Worm (Caenorhabditis elegans): ENCODE results near the gene aptf-2.
A peak's percentile ranks its signal among the peaks of the same experiment; 100 is the strongest.

The aptf-2 gene

DNA sequence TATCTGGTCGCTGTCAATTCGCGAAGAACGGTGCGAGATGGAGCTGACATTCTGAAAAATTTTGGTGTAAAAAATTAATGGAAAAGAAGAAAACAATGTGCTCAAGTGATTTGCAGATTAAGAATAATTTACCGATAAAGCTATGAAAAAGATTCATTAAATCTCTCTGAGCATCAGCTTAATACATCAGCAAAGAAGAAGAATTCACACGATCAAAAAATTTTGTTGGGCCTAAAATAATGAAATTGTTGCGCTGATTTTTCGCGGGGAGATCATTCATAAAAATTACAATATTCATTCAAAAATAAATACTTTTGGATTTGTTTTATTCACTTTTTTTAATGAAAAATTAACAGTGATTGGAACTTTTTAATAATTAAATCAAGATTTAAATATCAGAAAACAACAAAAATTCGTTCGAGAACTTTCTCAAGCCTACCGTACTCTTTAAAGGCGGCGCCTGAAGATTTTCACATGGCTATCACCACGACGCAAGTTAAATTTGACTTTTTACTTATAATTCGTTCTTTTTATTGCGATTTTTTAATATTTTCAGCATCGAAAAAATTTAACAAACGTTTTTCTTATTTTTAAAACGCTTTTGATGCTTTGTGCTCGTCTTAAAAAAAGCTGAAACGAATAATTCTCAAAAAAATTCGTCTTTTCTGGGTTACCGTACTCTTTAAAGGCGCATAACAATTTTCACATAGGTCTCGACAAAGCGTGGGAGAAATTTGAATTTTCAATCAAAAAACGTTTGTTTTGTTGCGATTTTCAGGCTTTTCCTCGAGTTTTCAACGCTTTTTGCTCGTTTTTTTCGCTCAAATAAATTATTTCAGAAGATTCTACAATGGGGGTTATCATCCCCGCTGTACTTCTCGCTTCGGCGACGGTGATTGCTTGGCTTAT, 15.1 kb downstream of the aptf-2 start, which contains the start of the genes memi-2 and cyp-31A5:
memi-2 (minus strand) TSS at position 51 of the 909 bp plus-strand sequence.
cyp-31A5 (plus strand) TSS at position 834 of the 909 bp plus-strand sequence.
- no peak for TF ChIP-seq nhr-67 (tag; optimal IDR thresholded peaks at IDR 0.05)
- no peak for TF ChIP-seq ama-1 (optimal IDR thresholded peaks at IDR 0.05)

DNA sequence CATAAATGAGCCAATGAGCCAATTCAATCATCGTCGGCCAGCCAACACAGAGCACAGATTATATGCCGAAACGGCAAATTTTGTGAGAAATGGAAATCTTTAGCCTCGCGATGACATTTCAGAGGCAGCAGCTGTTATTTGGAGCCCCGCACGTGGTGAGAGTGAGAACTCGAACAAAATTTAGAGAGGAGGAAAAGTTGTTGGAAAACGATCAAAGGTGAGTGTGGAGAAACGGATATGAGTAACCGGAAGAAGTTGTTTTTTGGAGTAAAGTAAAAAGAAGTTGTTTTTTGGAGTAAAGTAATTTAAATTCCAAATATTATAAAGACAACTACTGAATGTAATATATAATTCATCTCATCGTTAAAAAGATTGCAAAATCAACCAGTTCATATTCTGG, 17.1 kb downstream of the aptf-2 start, which contains the start of gene Y62E10A.13:
Y62E10A.13 (minus strand) TSS at position 326 of the 400 bp plus-strand sequence.
- TF ChIP-seq ztf-11 (tag; optimal IDR thresholded peaks at IDR 0.05): no peak
- no peak for TF ChIP-seq pha-4 (tag; optimal IDR thresholded peaks at IDR 0.05)
- TF ChIP-seq zag-1 (tag; optimal IDR thresholded peaks at IDR 0.05): no peak
- TF ChIP-seq skn-1 (tag; optimal IDR thresholded peaks at IDR 0.05): no peak

DNA sequence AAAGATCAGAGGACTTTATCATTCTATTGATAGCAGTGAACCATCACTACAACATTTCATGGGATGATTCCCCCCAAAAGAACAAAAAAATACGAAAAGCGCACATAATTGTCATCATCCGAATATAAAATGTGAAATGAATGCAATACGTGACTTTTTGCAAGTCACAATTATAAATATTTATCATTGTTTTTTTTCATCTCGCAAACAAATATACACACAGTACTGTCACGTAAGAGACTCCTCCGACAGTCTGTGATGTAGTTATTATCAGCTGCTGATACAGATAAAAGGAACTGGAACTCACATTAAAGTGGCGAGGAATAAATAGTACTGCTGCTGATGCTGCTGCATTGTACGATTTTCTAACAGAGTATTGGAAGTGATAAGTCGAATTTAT, 19.5 kb downstream of the aptf-2 start:
- TF ChIP-seq elt-2 (tag; optimal IDR thresholded peaks at IDR 0.05): peak; percentile 90
- no peak for TF ChIP-seq nhr-237 (tag; optimal IDR thresholded peaks at IDR 0.05)
- peak; percentile 78 for TF ChIP-seq pha-4 (tag; optimal IDR thresholded peaks at IDR 0.05)
- peak; percentile 73 for TF ChIP-seq skn-1 (tag; optimal IDR thresholded peaks at IDR 0.05)
- no peak for TF ChIP-seq nhr-77 (tag; optimal IDR thresholded peaks at IDR 0.05)
- peak; percentile 91 for TF ChIP-seq pqm-1 (tag; optimal IDR thresholded peaks at IDR 0.05)
- TF ChIP-seq sea-2 (GFP tag; optimal IDR thresholded peaks at IDR 0.05): no peak
- TF ChIP-seq elt-3 (tag; optimal IDR thresholded peaks at IDR 0.05): peak in 1 of 3 experiments; percentile 15
- TF ChIP-seq nhr-43 (tag; optimal IDR thresholded peaks at IDR 0.05; ENCODE audit: poor library complexity, severe bottlenecking): peak; percentile 8

- TF ChIP-seq ceh-28 (tag; optimal IDR thresholded peaks at IDR 0.05) (peak; percentile 65), hmg-11 (tag; optimal IDR thresholded peaks at IDR 0.05) (peak; percentile 95), ztf-11 (tag; optimal IDR thresholded peaks at IDR 0.05) (no peak), fkh-2 (tag; optimal IDR thresholded peaks at IDR 0.05) (no peak), skn-1 (tag; optimal IDR thresholded peaks at IDR 0.05) (peak; percentile 6), lsy-12 (tag; optimal IDR thresholded peaks at IDR 0.05) (peak; percentile 59), lin-15B (tag; optimal IDR thresholded peaks at IDR 0.05) (peak; percentile 45), ztf-4 (tag; optimal IDR thresholded peaks at IDR 0.05) (peak; percentile 38), nhr-28 (tag; optimal IDR thresholded peaks at IDR 0.05) (no peak), nhr-12 (tag; optimal IDR thresholded peaks at IDR 0.05) (no peak), jun-1 (tag; optimal IDR thresholded peaks at IDR 0.05) (peak; percentile 87), lin-39 (tag; optimal IDR thresholded peaks at IDR 0.05) (peak; percentile 95), elt-1 (tag; optimal IDR thresholded peaks at IDR 0.05) (peak; percentile 62), tbx-2 (tag; optimal IDR thresholded peaks at IDR 0.05) (peak; percentile 73), ceh-16 (tag; optimal IDR thresholded peaks at IDR 0.05) (no peak), R02D3.7 (tag; optimal IDR thresholded peaks at IDR 0.05) (peak; percentile 66), nhr-76 (tag; optimal IDR thresholded peaks at IDR 0.05) (no peak), nhr-11 (tag; optimal IDR thresholded peaks at IDR 0.05) (peak; percentile 59), egl-5 (tag; optimal IDR thresholded peaks at IDR 0.05) (peak; percentile 25), ama-1 (optimal IDR thresholded peaks at IDR 0.05) (no peak), nhr-23 (tag; optimal IDR thresholded peaks at IDR 0.05) (peak; percentile 82), fos-1 (tag; optimal IDR thresholded peaks at IDR 0.05) (peak; percentile 18), fkh-10 (GFP tag; optimal IDR thresholded peaks at IDR 0.05) (peak; percentile 70), sea-2 (GFP tag; optimal IDR thresholded peaks at IDR 0.05) (no peak), elt-2 (tag; optimal IDR thresholded peaks at IDR 0.05) (peak; percentile 91), nhr-237 (tag; optimal IDR thresholded peaks at IDR 0.05) (no peak), daf-12 (tag; optimal IDR thresholded peaks at IDR 0.05) (no peak), nhr-67 (tag; optimal IDR thresholded peaks at IDR 0.05) (no peak), zag-1 (tag; optimal IDR thresholded peaks at IDR 0.05) (no peak), ZK546.5 (tag; optimal IDR thresholded peaks at IDR 0.05) (no peak), ceh-82 (tag; optimal IDR thresholded peaks at IDR 0.05) (no peak), nfya-1 (tag; optimal IDR thresholded peaks at IDR 0.05; ENCODE audit: insufficient read depth) (peak; percentile 91), unc-39 (tag; optimal IDR thresholded peaks at IDR 0.05) (peak; percentile 36), aly-2 (tag; optimal IDR thresholded peaks at IDR 0.05) (no peak), nhr-25 (tag; optimal IDR thresholded peaks at IDR 0.05) (peak; percentile 90), snpc-4 (tag; optimal IDR thresholded peaks at IDR 0.05) (peak; percentile 5), eor-1 (tag; optimal IDR thresholded peaks at IDR 0.05) (no peak), unc-62 (GFP tag; optimal IDR thresholded peaks at IDR 0.05) (peak; percentile 81), nhr-77 (tag; optimal IDR thresholded peaks at IDR 0.05) (no peak), nhr-43 (tag; optimal IDR thresholded peaks at IDR 0.05; ENCODE audit: poor library complexity, severe bottlenecking) (peak; percentile 93), egl-27 (tag; optimal IDR thresholded peaks at IDR 0.05) (peak; percentile 66), pqm-1 (tag; optimal IDR thresholded peaks at IDR 0.05) (peak; percentile 65)
Measured at ce11 chrIV:13395255-13395654, 20.6 kb downstream of the aptf-2 start.
